Worm (Caenorhabditis elegans): ENCODE results near the gene T26C5.5.

Gene T26C5.5

ce11 chrII:9279016-9279415 lies 32.5 kb upstream of the T26C5.5 start:
- TF ChIP-seq ama-1 (optimal IDR thresholded peaks at IDR 0.05) = no peak
- no peak for TF ChIP-seq ceh-14 (tag; optimal IDR thresholded peaks at IDR 0.05)
- TF ChIP-seq T23F11.4 (GFP tag; optimal IDR thresholded peaks at IDR 0.05) = no peak
- TF ChIP-seq pag-3 (tag; optimal IDR thresholded peaks at IDR 0.05; ENCODE audit: borderline replicate concordance) = no peak
- TF ChIP-seq fax-1 (tag; optimal IDR thresholded peaks at IDR 0.05) = no peak
- no peak for TF ChIP-seq ahr-1 (tag; optimal IDR thresholded peaks at IDR 0.05)
- no peak for TF ChIP-seq pha-2 (tag; optimal IDR thresholded peaks at IDR 0.05)
- TF ChIP-seq che-1 (tag; optimal IDR thresholded peaks at IDR 0.05) = no peak
- TF ChIP-seq elt-2 (tag; optimal IDR thresholded peaks at IDR 0.05) = no peak
- no peak for TF ChIP-seq ets-4 (tag; optimal IDR thresholded peaks at IDR 0.05)
- TF ChIP-seq elt-4 (tag; optimal IDR thresholded peaks at IDR 0.05) = no peak

DNA sequence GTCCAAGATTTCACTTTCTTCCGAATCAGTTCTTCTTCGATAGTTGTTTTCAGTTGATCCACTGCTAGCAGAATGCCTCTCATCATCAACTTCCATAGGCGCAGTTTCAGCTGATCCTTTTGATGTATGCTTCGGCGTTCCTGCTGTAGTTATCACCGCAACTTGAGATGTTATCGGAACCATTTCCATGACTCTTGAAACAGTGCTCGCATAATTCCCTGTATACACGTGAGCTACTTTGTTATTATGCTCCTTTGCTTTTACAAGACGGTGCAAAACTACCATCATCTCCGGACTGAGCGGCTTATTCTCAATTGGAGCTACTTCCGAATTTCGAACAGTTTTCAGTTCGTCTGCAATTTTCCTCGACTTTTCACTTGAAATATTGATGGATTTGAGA lies 30.6 kb upstream of the T26C5.5 start:
- TF ChIP-seq fkh-6 (tag; optimal IDR thresholded peaks at IDR 0.05) (no peak), K02D7.2 (tag; optimal IDR thresholded peaks at IDR 0.05) (no peak), ceh-34 (tag; optimal IDR thresholded peaks at IDR 0.05) (no peak), K09A11.1 (tag; optimal IDR thresholded peaks at IDR 0.05; ENCODE audit: insufficient read depth) (no peak), ahr-1 (tag; optimal IDR thresholded peaks at IDR 0.05) (no peak), pax-1 (tag; optimal IDR thresholded peaks at IDR 0.05) (no peak), hlh-30 (tag; optimal IDR thresholded peaks at IDR 0.05; ENCODE audit: insufficient read depth) (no peak), ceh-24 (tag; optimal IDR thresholded peaks at IDR 0.05) (no peak)

- TF ChIP-seq ztf-16 (tag; optimal IDR thresholded peaks at IDR 0.05) (no peak), ceh-2 (tag; optimal IDR thresholded peaks at IDR 0.05) (no peak), ceh-45 (GFP tag; IDR thresholded peaks at IDR 0.05) (no peak), ceh-6 (GFP tag; optimal IDR thresholded peaks at IDR 0.05) (no peak), mec-3 (tag; optimal IDR thresholded peaks at IDR 0.05; ENCODE audit: borderline replicate concordance) (no peak), fkh-6 (tag; optimal IDR thresholded peaks at IDR 0.05) (no peak), zip-5 (tag; optimal IDR thresholded peaks at IDR 0.05) (no peak), tbx-2 (tag; optimal IDR thresholded peaks at IDR 0.05) (no peak)
These were observed 28.6 kb upstream of the T26C5.5 start for ce11 chrII:9275173-9275572.

DNA sequence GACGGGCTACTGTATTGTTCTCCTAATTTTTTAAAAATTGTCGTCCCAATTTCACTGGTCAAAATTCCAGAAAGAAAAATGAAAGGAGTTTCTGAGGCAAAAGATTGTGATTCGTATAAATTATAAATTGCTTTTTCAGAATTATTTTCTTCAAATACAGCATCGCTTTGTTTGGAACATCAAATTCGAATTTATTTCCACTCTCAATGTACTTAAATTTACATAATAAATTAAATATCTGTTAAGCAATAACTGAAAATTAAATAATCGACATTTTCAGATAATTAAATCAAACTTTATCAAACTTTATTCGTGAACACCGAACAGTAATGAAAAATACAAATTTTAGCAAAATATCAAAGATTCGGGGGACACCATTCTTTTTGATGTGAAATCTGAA lies 28.2 kb upstream of the T26C5.5 start:
- no peak for TF ChIP-seq fax-1 (tag; optimal IDR thresholded peaks at IDR 0.05)
- no peak for TF ChIP-seq dve-1 (tag; optimal IDR thresholded peaks at IDR 0.05)
- TF ChIP-seq nhr-11 (tag; optimal IDR thresholded peaks at IDR 0.05) = no peak
- no peak for TF ChIP-seq nhr-232 (tag; optimal IDR thresholded peaks at IDR 0.05)
- TF ChIP-seq pha-2 (tag; optimal IDR thresholded peaks at IDR 0.05) = no peak
- no peak for TF ChIP-seq pat-9 (tag; optimal IDR thresholded peaks at IDR 0.05)
- TF ChIP-seq nfya-1 (tag; optimal IDR thresholded peaks at IDR 0.05) = no peak
- TF ChIP-seq pag-3 (tag; optimal IDR thresholded peaks at IDR 0.05; ENCODE audit: borderline replicate concordance) = no peak
- TF ChIP-seq unc-55 (GFP tag; optimal IDR thresholded peaks at IDR 0.05) = no peak
- TF ChIP-seq elt-2 (tag; optimal IDR thresholded peaks at IDR 0.05) = no peak
- no peak for TF ChIP-seq ahr-1 (tag; optimal IDR thresholded peaks at IDR 0.05)
- no peak for TF ChIP-seq hlh-8 (tag; optimal IDR thresholded peaks at IDR 0.05)
- TF ChIP-seq ceh-24 (tag; optimal IDR thresholded peaks at IDR 0.05) = no peak
- TF ChIP-seq unc-86 (tag; optimal IDR thresholded peaks at IDR 0.05) = no peak
- TF ChIP-seq tbx-7 (tag; optimal IDR thresholded peaks at IDR 0.05) = no peak
- TF ChIP-seq ceh-34 (tag; optimal IDR thresholded peaks at IDR 0.05) = no peak
- TF ChIP-seq fkh-6 (tag; optimal IDR thresholded peaks at IDR 0.05) = no peak
- TF ChIP-seq mec-3 (tag; optimal IDR thresholded peaks at IDR 0.05; ENCODE audit: borderline replicate concordance) = no peak
- TF ChIP-seq lim-6 (tag; optimal IDR thresholded peaks at IDR 0.05) = no peak

- TF ChIP-seq rnt-1 (tag; optimal IDR thresholded peaks at IDR 0.05) = peak; percentile 37
- TF ChIP-seq unc-55 (GFP tag; optimal IDR thresholded peaks at IDR 0.05) = peak; percentile 91
- TF ChIP-seq pros-1 (tag; optimal IDR thresholded peaks at IDR 0.05) = peak; percentile 55
- no peak for TF ChIP-seq unc-3 (GFP tag; conservative IDR thresholded peaks at IDR 0.05)
- no peak for TF ChIP-seq unc-3 (tag; optimal IDR thresholded peaks at IDR 0.05)
- TF ChIP-seq ceh-18 (tag; optimal IDR thresholded peaks at IDR 0.05) = peak; percentile 67
- TF ChIP-seq ama-1 (optimal IDR thresholded peaks at IDR 0.05) = no peak
- no peak for TF ChIP-seq T23F11.4 (GFP tag; optimal IDR thresholded peaks at IDR 0.05)
- no peak for TF ChIP-seq ceh-30 (tag; optimal IDR thresholded peaks at IDR 0.05)
- TF ChIP-seq elt-2 (tag; optimal IDR thresholded peaks at IDR 0.05) = peak; percentile 27
- TF ChIP-seq dve-1 (tag; optimal IDR thresholded peaks at IDR 0.05) = peak; percentile 2
- TF ChIP-seq ceh-34 (tag; optimal IDR thresholded peaks at IDR 0.05) = peak; percentile 39
- TF ChIP-seq hlh-30 (tag; optimal IDR thresholded peaks at IDR 0.05; ENCODE audit: insufficient read depth) = peak; percentile 98
- peak; percentile 53 for TF ChIP-seq tbx-2 (tag; optimal IDR thresholded peaks at IDR 0.05)
- TF ChIP-seq ceh-31 (tag; optimal IDR thresholded peaks at IDR 0.05) = peak; percentile 73
- TF ChIP-seq ref-2 (tag; optimal IDR thresholded peaks at IDR 0.05) = peak; percentile 33
- peak; percentile 50 for TF ChIP-seq unc-42 (tag; optimal IDR thresholded peaks at IDR 0.05)
- TF ChIP-seq nfya-1 (tag; optimal IDR thresholded peaks at IDR 0.05) = peak; percentile 81
These were observed 27.4 kb upstream of the T26C5.5 start for ce11 chrII:9273984-9274383.
